Worm (Caenorhabditis elegans) whole organism, L2 larva: Measurements from ENCODE around the gene C23H4.6.

Source experiments
- F13H6.1 ChIP-seq: sonication (generic microtip); optimal IDR thresholded peaks from 2 replicates; lab custom pipeline; 2016; ENCODE audit warnings: missing genetic modification characterization, missing compliant biosample characterization
- R02D3.7 ChIP-seq: fragments of 150-350 bp; optimal IDR thresholded peaks from 2 replicates; lab custom pipeline; 2014; ENCODE audit warnings: missing biosample characterization, missing genetic modification characterization
- Y55F3AM.14 ChIP-seq: fragments of 200-800 bp; sonication (Bioruptor generic); optimal IDR thresholded peaks from 2 replicates; lab custom pipeline; 2018; ENCODE audit warnings: mild to moderate bottlenecking, missing genetic modification characterization, missing compliant biosample characterization
- alr-1 ChIP-seq: fragments of 150-350 bp; optimal IDR thresholded peaks from 2 replicates; lab custom pipeline; 2014; ENCODE audit warnings: missing biosample characterization, missing genetic modification characterization
- ama-1 ChIP-seq: fragments of 150-350 bp; optimal IDR thresholded peaks from 2 replicates; lab custom pipeline; 2018; ENCODE audit warnings: inconsistent platforms
- blmp-1 ChIP-seq: sonication (generic microtip); optimal IDR thresholded peaks from 2 replicates; lab custom pipeline; 2017; ENCODE audit warnings: missing genetic modification characterization, mild to moderate bottlenecking, missing compliant biosample characterization, antibody characterized with exemption, moderate library complexity; ENCODE audit not compliant: insufficient read depth
- dmd-4 ChIP-seq: sonication (generic microtip); optimal IDR thresholded peaks from 2 replicates; lab custom pipeline; 2017; ENCODE audit warnings: missing biosample characterization, missing genetic modification characterization
- egl-27 ChIP-seq: sonication (generic microtip); optimal IDR thresholded peaks from 3 replicates; lab custom pipeline; 2017; ENCODE audit warnings: missing biosample characterization, missing genetic modification reagents, missing genetic modification characterization
- elt-1 ChIP-seq: fragments of 150-350 bp; optimal IDR thresholded peaks from 2 replicates; lab custom pipeline; 2014; ENCODE audit warnings: missing biosample characterization, missing genetic modification characterization
- elt-3 ChIP-seq: sonication (generic microtip); optimal IDR thresholded peaks from 2 replicates; lab custom pipeline; 2017; ENCODE audit warnings: missing biosample characterization, missing genetic modification characterization
- fos-1 ChIP-seq: fragments of 150-350 bp; optimal IDR thresholded peaks from 2 replicates; lab custom pipeline; 2014; ENCODE audit warnings: missing biosample characterization, missing genetic modification characterization
- gmeb-1 ChIP-seq: fragments of 150-350 bp; optimal IDR thresholded peaks from 2 replicates; lab custom pipeline; 2014; ENCODE audit warnings: missing biosample characterization, missing genetic modification characterization
- lin-11 ChIP-seq: fragments of 150-350 bp; sonication (generic microtip); optimal IDR thresholded peaks from 2 replicates; lab custom pipeline; 2014; ENCODE audit warnings: missing biosample characterization, missing genetic modification characterization, inconsistent platforms, mixed read lengths
- lin-39 ChIP-seq: fragments of 150-350 bp; optimal IDR thresholded peaks from 2 replicates; lab custom pipeline; 2014; ENCODE audit warnings: missing biosample characterization, missing genetic modification reagents, missing genetic modification characterization
- lsy-2 ChIP-seq, 2 experiments: fragments of 150-350 bp in 1 of 2; sonication (generic microtip) in 1 of 2; optimal IDR thresholded peaks; 2 replicates each; lab custom pipeline; 2014 to 2017; ENCODE audit warnings: missing biosample characterization in 2 of 2, missing genetic modification characterization in 2 of 2
- nhr-10 ChIP-seq: sonication (generic microtip); optimal IDR thresholded peaks from 2 replicates; lab custom pipeline; 2017; ENCODE audit warnings: missing biosample characterization, missing genetic modification characterization
- nhr-11 ChIP-seq: fragments of 150-350 bp; optimal IDR thresholded peaks from 2 replicates; lab custom pipeline; 2014; ENCODE audit warnings: missing biosample characterization, missing genetic modification characterization
- nhr-23 ChIP-seq: fragments of 150-350 bp; optimal IDR thresholded peaks from 2 replicates; lab custom pipeline; 2014; ENCODE audit warnings: missing biosample characterization, missing genetic modification reagents, missing genetic modification characterization
- nhr-237 ChIP-seq: fragments of 150-350 bp; optimal IDR thresholded peaks from 2 replicates; lab custom pipeline; 2014; ENCODE audit warnings: missing biosample characterization, missing genetic modification characterization
- peb-1 ChIP-seq: fragments of 150-350 bp; optimal IDR thresholded peaks from 2 replicates; lab custom pipeline; 2014; ENCODE audit warnings: missing biosample characterization, missing genetic modification characterization
- sem-4 ChIP-seq: fragments of 150-350 bp; optimal IDR thresholded peaks from 2 replicates; lab custom pipeline; 2014; ENCODE audit warnings: missing biosample characterization, missing genetic modification reagents, missing genetic modification characterization
- sma-3 ChIP-seq: sonication (generic microtip); optimal IDR thresholded peaks from 2 replicates; lab custom pipeline; 2016; ENCODE audit warnings: missing genetic modification reagents, missing genetic modification characterization, missing compliant biosample characterization
- unc-55 ChIP-seq: fragments of 150-350 bp; sonication (generic microtip); optimal IDR thresholded peaks from 3 replicates; lab custom pipeline; 2014; ENCODE audit warnings: missing biosample characterization, missing genetic modification reagents, missing genetic modification characterization
- unc-62 ChIP-seq: fragments of 150-350 bp; optimal IDR thresholded peaks from 2 replicates; lab custom pipeline; 2014; ENCODE audit warnings: missing biosample characterization, missing genetic modification reagents, missing genetic modification characterization
- zag-1 ChIP-seq: fragments of 150-350 bp; optimal IDR thresholded peaks from 2 replicates; lab custom pipeline; 2014; ENCODE audit warnings: missing biosample characterization, missing genetic modification characterization
- ztf-11 ChIP-seq: sonication (generic microtip); optimal IDR thresholded peaks from 2 replicates; lab custom pipeline; 2017; ENCODE audit warnings: missing biosample characterization, missing genetic modification characterization
- ztf-4 ChIP-seq: fragments of 150-350 bp; optimal IDR thresholded peaks from 2 replicates; lab custom pipeline; 2014; ENCODE audit warnings: missing biosample characterization, missing genetic modification characterization

C23H4.6 gene

ce11 chrX:12284161-12284560 is 48.8 kb downstream of the C23H4.6 start:
- TF ChIP-seq blmp-1 (tag; lab: Kevin White, UChicago) (no peak), sma-3 (GFP tag; lab: Kevin White, UChicago) (no peak), nhr-23 (tag; lab: Kevin White, UChicago) (no peak), Y55F3AM.14 (GFP tag; lab: Kevin White, UChicago) (no peak), lin-39 (tag; lab: Kevin White, UChicago) (no peak), ztf-4 (tag; lab: Kevin White, UChicago) (no peak), egl-27 (tag; lab: Kevin White, UChicago) (no peak), lin-11 (tag; lab: Kevin White, UChicago) (no peak), ztf-11 (tag; lab: Kevin White, UChicago) (no peak), fos-1 (tag; lab: Kevin White, UChicago) (no peak), unc-62 (no peak), nhr-10 (tag; lab: Kevin White, UChicago) (no peak), zag-1 (no peak), elt-1 (tag; lab: Kevin White, UChicago) (no peak)

ce11 chrX:12285496-12285895 is 50.1 kb downstream of the C23H4.6 start, which contains the start of gene lips-2:
lips-2 (plus strand) TSS chrX:12285796.
- TF ChIP-seq nhr-10 (tag; lab: Kevin White, UChicago) (no peak), lin-11 (tag; lab: Kevin White, UChicago) (no peak), sma-3 (GFP tag; lab: Kevin White, UChicago) (no peak), F13H6.1 (tag; lab: Kevin White, UChicago) (no peak), zag-1 (no peak), sem-4 (tag; lab: Kevin White, UChicago) (no peak), nhr-11 (tag; lab: Kevin White, UChicago) (no peak), gmeb-1 (tag; lab: Kevin White, UChicago) (no peak), ztf-11 (tag; lab: Kevin White, UChicago) (no peak), R02D3.7 (tag; lab: Kevin White, UChicago) (no peak), egl-27 (tag; lab: Kevin White, UChicago) (no peak), ama-1 (lab: Kevin White, UChicago) (no peak), unc-62 (no peak), peb-1 (tag; lab: Kevin White, UChicago) (no peak), dmd-4 (tag; lab: Kevin White, UChicago) (no peak), lsy-2 (tag; optimal IDR thresholded peaks at IDR 0.05; lab: Kevin White, UChicago) (no peak)

ce11 chrX:12288254-12288653 is 52.8 kb downstream of the C23H4.6 start, which contains the start of gene C04B4.5:
C04B4.5 (minus strand) TSS chrX:12288354.
- TF ChIP-seq alr-1 (tag; lab: Kevin White, UChicago) (no peak), peb-1 (tag; lab: Kevin White, UChicago) (no peak), sem-4 (tag; lab: Kevin White, UChicago) (no peak), fos-1 (tag; lab: Kevin White, UChicago) (no peak), unc-55 (GFP tag; lab: Kevin White, UChicago) (no peak), gmeb-1 (tag; lab: Kevin White, UChicago) (no peak), blmp-1 (tag; lab: Kevin White, UChicago) (no peak), elt-3 (tag; lab: Kevin White, UChicago) (no peak), ama-1 (lab: Kevin White, UChicago) (no peak), nhr-237 (tag; lab: Kevin White, UChicago) (no peak)
